Worm (Caenorhabditis elegans): ENCODE results near the gene ccdc-149.

ce11 chrX:11499738-11500137 is 11.5 kb downstream of the ccdc-149 start, which contains the start of gene T25C12.3:
- no peak for TF ChIP-seq unc-39 (tag; optimal IDR thresholded peaks at IDR 0.05)
- TF ChIP-seq attf-4 (tag; optimal IDR thresholded peaks at IDR 0.05), result no peak
- TF ChIP-seq ama-1 (optimal IDR thresholded peaks at IDR 0.05), result no peak
- no peak for TF ChIP-seq lsy-2 (tag; optimal IDR thresholded peaks at IDR 0.05)
- no peak for TF ChIP-seq arid-1 (GFP tag; conservative IDR thresholded peaks at IDR 0.05)
- no peak for TF ChIP-seq lin-38 (GFP tag; IDR thresholded peaks at IDR 0.05)
- no peak for TF ChIP-seq nhr-237 (tag; optimal IDR thresholded peaks at IDR 0.05)
- peak; percentile 82 for TF ChIP-seq pqm-1 (tag; optimal IDR thresholded peaks at IDR 0.05)

Measured in whole organism, L4 larva.